Worm (Caenorhabditis elegans): ENCODE results near the gene ptb-1.

The ptb-1 gene

DNA sequence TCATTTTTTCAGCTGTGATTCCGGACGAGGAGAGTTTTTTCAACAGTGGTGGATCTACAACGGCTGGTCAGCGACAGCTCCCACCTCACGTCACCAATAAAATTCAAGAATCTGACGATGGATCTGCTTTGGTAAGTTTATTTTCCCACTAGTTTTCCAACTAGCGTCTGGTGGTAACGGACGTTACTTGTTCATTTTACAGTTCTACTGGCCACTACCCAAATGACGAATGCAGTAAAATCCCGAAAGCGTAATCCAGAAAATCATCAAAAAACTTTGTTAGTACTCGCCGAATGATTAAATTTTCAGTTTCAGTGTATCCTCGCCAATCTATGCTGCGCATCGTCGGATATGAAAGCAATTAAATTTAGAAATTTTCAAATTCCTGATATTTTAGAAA lies 15.8 kb upstream of the ptb-1 start:
- TF ChIP-seq odd-2 (tag; optimal IDR thresholded peaks at IDR 0.05) = no peak
- TF ChIP-seq hlh-6 (tag; optimal IDR thresholded peaks at IDR 0.05) = no peak
- no peak for TF ChIP-seq unc-42 (tag; optimal IDR thresholded peaks at IDR 0.05)
- no peak for TF ChIP-seq sdc-2 (tag; optimal IDR thresholded peaks at IDR 0.05)
- no peak for TF ChIP-seq Y22D7AL.16 (tag; optimal IDR thresholded peaks at IDR 0.05)
- TF ChIP-seq ref-2 (tag; optimal IDR thresholded peaks at IDR 0.05) = no peak

DNA sequence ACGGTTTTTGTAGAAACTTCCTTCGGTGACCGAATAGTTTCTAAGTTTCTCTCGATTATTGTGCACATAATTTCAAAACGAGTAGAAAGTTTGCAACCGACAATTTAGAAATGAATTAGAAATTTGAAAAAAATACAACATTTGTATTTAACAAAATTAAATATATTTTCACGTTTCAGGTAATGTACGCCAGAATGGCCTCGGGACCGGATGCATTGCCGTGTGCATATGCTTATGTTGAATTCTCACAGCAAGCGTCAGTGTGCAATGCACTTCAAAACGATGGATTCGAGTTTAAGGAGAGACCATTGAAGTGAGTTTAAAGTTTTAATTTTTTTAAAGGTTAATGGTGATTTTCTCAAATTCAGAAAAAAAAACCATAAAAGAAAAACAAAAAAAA lies 14.5 kb upstream of the ptb-1 start, which contains the start of gene marc-2:
Gene marc-2 (minus strand): TSS at position 101 of the 400 bp plus-strand sequence.
- TF ChIP-seq unc-55 (GFP tag; optimal IDR thresholded peaks at IDR 0.05) (no peak), rnt-1 (tag; optimal IDR thresholded peaks at IDR 0.05) (no peak), fkh-6 (tag; optimal IDR thresholded peaks at IDR 0.05) (no peak), hlh-13 (GFP tag; optimal IDR thresholded peaks at IDR 0.05) (no peak), hlh-6 (tag; optimal IDR thresholded peaks at IDR 0.05) (no peak), lin-11 (tag; optimal IDR thresholded peaks at IDR 0.05) (no peak), pros-1 (tag; optimal IDR thresholded peaks at IDR 0.05) (no peak), ceh-34 (tag; optimal IDR thresholded peaks at IDR 0.05) (no peak), ets-4 (tag; optimal IDR thresholded peaks at IDR 0.05) (no peak), gmeb-2 (tag; optimal IDR thresholded peaks at IDR 0.05) (no peak), zip-5 (tag; optimal IDR thresholded peaks at IDR 0.05) (no peak), ceh-48 (tag; optimal IDR thresholded peaks at IDR 0.05) (no peak), dmd-4 (tag; optimal IDR thresholded peaks at IDR 0.05; ENCODE audit: borderline replicate concordance) (no peak), hlh-30 (tag; optimal IDR thresholded peaks at IDR 0.05; ENCODE audit: insufficient read depth) (no peak), K02D7.2 (tag; optimal IDR thresholded peaks at IDR 0.05) (no peak), ceh-24 (tag; optimal IDR thresholded peaks at IDR 0.05) (no peak), T23F11.4 (GFP tag; optimal IDR thresholded peaks at IDR 0.05) (no peak), ttx-3 (tag; optimal IDR thresholded peaks at IDR 0.05) (no peak), syd-9 (tag; optimal IDR thresholded peaks at IDR 0.05) (no peak), npax-4 (tag; optimal IDR thresholded peaks at IDR 0.05) (no peak)

DNA sequence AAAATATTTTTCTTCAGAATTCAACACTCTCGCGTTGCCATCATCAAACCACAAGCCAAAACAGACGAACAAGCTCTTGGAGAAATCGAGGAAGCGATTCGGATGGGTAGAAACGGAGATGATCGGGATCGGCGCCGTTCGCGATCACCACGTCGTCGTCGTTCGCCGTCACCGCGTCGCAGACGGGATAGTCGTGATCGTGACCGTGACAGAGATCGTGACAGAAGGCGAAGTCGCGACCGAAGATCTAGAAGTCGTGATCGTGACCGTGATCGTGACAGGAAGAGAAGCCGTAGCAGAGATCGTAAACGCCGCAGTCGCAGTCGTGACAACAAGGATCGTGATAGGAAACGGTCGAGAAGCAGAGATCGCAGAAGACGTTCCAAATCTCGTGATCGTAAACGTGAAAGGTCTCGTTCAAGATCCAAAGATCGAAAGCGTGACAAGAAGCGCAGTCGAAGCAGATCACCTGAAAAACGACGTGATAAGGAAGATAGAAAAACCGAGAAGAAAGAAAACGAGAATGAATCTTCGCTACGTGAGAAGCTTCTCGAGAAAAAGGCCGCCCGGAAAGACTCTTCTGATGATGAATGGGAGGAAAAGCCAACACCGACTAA lies 13.8 kb upstream of the ptb-1 start:
- TF ChIP-seq pax-1 (tag; optimal IDR thresholded peaks at IDR 0.05) (no peak), Y22D7AL.16 (tag; optimal IDR thresholded peaks at IDR 0.05) (no peak), pag-3 (tag; optimal IDR thresholded peaks at IDR 0.05; ENCODE audit: borderline replicate concordance) (no peak), pha-4 (tag; optimal IDR thresholded peaks at IDR 0.05) (no peak), pat-9 (tag; optimal IDR thresholded peaks at IDR 0.05) (no peak), C08G9.2 (tag; optimal IDR thresholded peaks at IDR 0.05) (no peak), elt-4 (tag; optimal IDR thresholded peaks at IDR 0.05) (no peak), hlh-15 (tag; optimal IDR thresholded peaks at IDR 0.05) (no peak), lim-6 (tag; optimal IDR thresholded peaks at IDR 0.05) (no peak)

DNA sequence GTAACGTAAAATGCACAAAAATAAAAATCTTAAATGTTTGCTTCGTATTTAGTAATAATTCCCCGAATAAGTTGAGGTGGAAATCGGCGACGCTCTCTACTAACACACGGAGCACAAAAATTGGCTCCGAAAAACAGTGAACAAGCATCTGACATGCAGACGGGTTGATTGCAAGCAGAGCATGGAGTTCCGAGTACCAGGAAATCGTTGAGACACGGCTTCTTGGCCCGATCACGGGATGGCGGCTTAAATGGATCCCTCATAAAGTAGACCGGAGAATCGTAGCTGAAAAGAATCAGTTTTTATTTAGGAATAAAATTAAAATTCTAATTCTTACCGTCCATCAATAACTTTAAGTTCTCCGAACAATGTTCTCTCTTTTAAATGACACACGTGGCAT lies 13.1 kb upstream of the ptb-1 start:
- TF ChIP-seq ztf-16 (tag; optimal IDR thresholded peaks at IDR 0.05) (no peak), nfya-1 (tag; optimal IDR thresholded peaks at IDR 0.05) (no peak), T23F11.4 (GFP tag; optimal IDR thresholded peaks at IDR 0.05) (no peak), ttx-3 (tag; optimal IDR thresholded peaks at IDR 0.05) (no peak), K09A11.1 (tag; optimal IDR thresholded peaks at IDR 0.05; ENCODE audit: insufficient read depth) (no peak), unc-86 (tag; optimal IDR thresholded peaks at IDR 0.05) (no peak), F13H6.1 (tag; optimal IDR thresholded peaks at IDR 0.05) (no peak), pax-1 (tag; optimal IDR thresholded peaks at IDR 0.05) (no peak), C38D4.7 (GFP tag; optimal IDR thresholded peaks at IDR 0.05) (no peak), rnt-1 (tag; optimal IDR thresholded peaks at IDR 0.05) (no peak), ceh-22 (tag; optimal IDR thresholded peaks at IDR 0.05) (no peak), elt-2 (tag; optimal IDR thresholded peaks at IDR 0.05) (no peak), tbx-7 (tag; optimal IDR thresholded peaks at IDR 0.05) (no peak), ceh-19 (GFP tag; optimal IDR thresholded peaks at IDR 0.05) (no peak), pag-3 (tag; optimal IDR thresholded peaks at IDR 0.05; ENCODE audit: borderline replicate concordance) (no peak)
